Worm (Caenorhabditis elegans): Measurements from ENCODE around the gene bckd-1A.

The bckd-1A gene

ce11 chrIII:12951362-12952228, 20.7 kb downstream of the bckd-1A start, which contains the start of gene Y39E4A.1:
Gene Y39E4A.1 (plus strand): TSS chrIII:12951412.
- TF ChIP-seq sem-4 (tag; optimal IDR thresholded peaks at IDR 0.05) (no peak), mbf-1 (tag; optimal IDR thresholded peaks at IDR 0.05) (no peak), unc-55 (GFP tag; optimal IDR thresholded peaks at IDR 0.05) (no peak), lin-11 (tag; optimal IDR thresholded peaks at IDR 0.05) (no peak), mdl-1 (tag; optimal IDR thresholded peaks at IDR 0.05) (no peak), lin-13 (GFP tag; optimal IDR thresholded peaks at IDR 0.05) (no peak), egl-27 (tag; optimal IDR thresholded peaks at IDR 0.05) (no peak), elt-3 (tag; optimal IDR thresholded peaks at IDR 0.05) (no peak), aly-2 (tag; optimal IDR thresholded peaks at IDR 0.05) (no peak), ztf-1 (GFP tag; conservative IDR thresholded peaks at IDR 0.05) (no peak)

- no peak for TF ChIP-seq ama-1 (optimal IDR thresholded peaks at IDR 0.05)
- no peak for TF ChIP-seq dmd-4 (tag; optimal IDR thresholded peaks at IDR 0.05)
- no peak for TF ChIP-seq nhr-77 (tag; optimal IDR thresholded peaks at IDR 0.05)
- TF ChIP-seq ceh-82 (tag; optimal IDR thresholded peaks at IDR 0.05), result no peak
- no peak for TF ChIP-seq ztf-11 (tag; optimal IDR thresholded peaks at IDR 0.05)
- no peak for TF ChIP-seq unc-62 (GFP tag; optimal IDR thresholded peaks at IDR 0.05)
- TF ChIP-seq nhr-129 (tag; optimal IDR thresholded peaks at IDR 0.05), result no peak
- TF ChIP-seq sem-4 (tag; optimal IDR thresholded peaks at IDR 0.05), result no peak
- TF ChIP-seq nhr-25 (tag; optimal IDR thresholded peaks at IDR 0.05), result no peak
- TF ChIP-seq R02D3.7 (tag; optimal IDR thresholded peaks at IDR 0.05), result no peak
- TF ChIP-seq sma-9 (GFP tag; optimal IDR thresholded peaks at IDR 0.05), result no peak
- TF ChIP-seq sma-9 (tag; optimal IDR thresholded peaks at IDR 0.05), result no peak
- TF ChIP-seq nhr-11 (tag; optimal IDR thresholded peaks at IDR 0.05), result no peak
- TF ChIP-seq nhr-10 (tag; optimal IDR thresholded peaks at IDR 0.05), result no peak
- no peak for TF ChIP-seq elt-3 (tag; optimal IDR thresholded peaks at IDR 0.05)
- no peak for TF ChIP-seq aly-2 (tag; optimal IDR thresholded peaks at IDR 0.05)
- no peak for TF ChIP-seq sma-3 (GFP tag; optimal IDR thresholded peaks at IDR 0.05)
- no peak for TF ChIP-seq mbf-1 (tag; optimal IDR thresholded peaks at IDR 0.05)
Measured at ce11 chrIII:12945072-12945471, 27.2 kb downstream of the bckd-1A start.

ce11 chrIII:12944064-12944463, 28.2 kb downstream of the bckd-1A start:
- TF ChIP-seq blmp-1 (tag; optimal IDR thresholded peaks at IDR 0.05; ENCODE audit: insufficient read depth) (no peak), ama-1 (optimal IDR thresholded peaks at IDR 0.05) (no peak), nhr-25 (tag; optimal IDR thresholded peaks at IDR 0.05) (no peak), gmeb-1 (tag; optimal IDR thresholded peaks at IDR 0.05) (no peak), F13H6.1 (tag; optimal IDR thresholded peaks at IDR 0.05) (no peak), unc-62 (GFP tag; optimal IDR thresholded peaks at IDR 0.05) (no peak), sma-9 (GFP tag; optimal IDR thresholded peaks at IDR 0.05) (no peak), sma-9 (tag; optimal IDR thresholded peaks at IDR 0.05) (no peak), unc-39 (tag; optimal IDR thresholded peaks at IDR 0.05) (no peak)

- peak; percentile 73 for TF ChIP-seq mab-5 (tag; optimal IDR thresholded peaks at IDR 0.05)
- TF ChIP-seq F13H6.1 (tag; optimal IDR thresholded peaks at IDR 0.05), result peak; percentile 0
- TF ChIP-seq ztf-1 (GFP tag; conservative IDR thresholded peaks at IDR 0.05), result 0 out of 2 replicates have a peak, but pooled peaks have one; percentile 22
- peak; percentile 57 for TF ChIP-seq unc-55 (GFP tag; optimal IDR thresholded peaks at IDR 0.05)
- no peak for TF ChIP-seq nhr-129 (tag; optimal IDR thresholded peaks at IDR 0.05)
- peak; percentile 73 for TF ChIP-seq Y55F3AM.14 (GFP tag; optimal IDR thresholded peaks at IDR 0.05)
- TF ChIP-seq C34F6.9 (tag; optimal IDR thresholded peaks at IDR 0.05), result no peak
- peak in 1 of 2 experiments; percentile 20 for TF ChIP-seq lsy-2 (tag; optimal IDR thresholded peaks at IDR 0.05)
- no peak for TF ChIP-seq sma-3 (GFP tag; optimal IDR thresholded peaks at IDR 0.05)
- TF ChIP-seq nhr-10 (tag; optimal IDR thresholded peaks at IDR 0.05), result no peak
Measured at ce11 chrIII:12942307-12942706, 30.0 kb downstream of the bckd-1A start, which contains the start of gene unc-25. Gene unc-25 (plus strand): TSS chrIII:12942651.

- TF ChIP-seq sma-9 (GFP tag; optimal IDR thresholded peaks at IDR 0.05), result no peak
- no peak for TF ChIP-seq sma-9 (tag; optimal IDR thresholded peaks at IDR 0.05)
- TF ChIP-seq lin-39 (tag; optimal IDR thresholded peaks at IDR 0.05), result no peak
- no peak for TF ChIP-seq crh-2 (tag; optimal IDR thresholded peaks at IDR 0.05)
- TF ChIP-seq snpc-4 (tag; optimal IDR thresholded peaks at IDR 0.05), result no peak
- no peak for TF ChIP-seq nhr-237 (tag; optimal IDR thresholded peaks at IDR 0.05)
- no peak for TF ChIP-seq nhr-6 (tag; optimal IDR thresholded peaks at IDR 0.05)
- TF ChIP-seq lsy-2 (tag; optimal IDR thresholded peaks at IDR 0.05), result no peak
- TF ChIP-seq elt-3 (tag; optimal IDR thresholded peaks at IDR 0.05), result no peak
- no peak for TF ChIP-seq peb-1 (tag; optimal IDR thresholded peaks at IDR 0.05)
- no peak for TF ChIP-seq nhr-25 (tag; optimal IDR thresholded peaks at IDR 0.05)
- no peak for TF ChIP-seq nhr-129 (tag; optimal IDR thresholded peaks at IDR 0.05)
- no peak for TF ChIP-seq ztf-11 (tag; optimal IDR thresholded peaks at IDR 0.05)
- no peak for TF ChIP-seq nhr-10 (tag; optimal IDR thresholded peaks at IDR 0.05)
- no peak for TF ChIP-seq gmeb-1 (tag; optimal IDR thresholded peaks at IDR 0.05)
Measured at ce11 chrIII:12934417-12934816, 37.9 kb downstream of the bckd-1A start, which contains the start of gene epg-3. Gene epg-3 (plus strand): TSS chrIII:12934717.
